Worm (Caenorhabditis elegans) whole organism, late embryonic: ENCODE measurements around the gene drd-10.

Experiments used
- C38D4.7 ChIP-seq: fragments of 200-800 bp; sonication (Bioruptor generic); optimal IDR thresholded peaks from 2 replicates; lab custom pipeline; 2018; ENCODE audit warnings: mild to moderate bottlenecking, missing genetic modification characterization, moderate library complexity, missing compliant biosample characterization
- F13H6.1 ChIP-seq: sonication (generic microtip); optimal IDR thresholded peaks from 2 replicates; lab custom pipeline; 2016; ENCODE audit warnings: missing genetic modification characterization, missing compliant biosample characterization
- Y22D7AL.16 ChIP-seq: sonication (generic microtip); optimal IDR thresholded peaks from 2 replicates; lab custom pipeline; 2016; ENCODE audit warnings: missing genetic modification characterization, missing compliant biosample characterization
- ahr-1 ChIP-seq: sonication (generic microtip); optimal IDR thresholded peaks from 2 replicates; lab custom pipeline; 2016; ENCODE audit warnings: missing genetic modification characterization, missing compliant biosample characterization
- ama-1 ChIP-seq: fragments of 150-350 bp; optimal IDR thresholded peaks from 2 replicates; lab custom pipeline; 2014
- ceh-2 ChIP-seq: sonication (generic microtip); optimal IDR thresholded peaks from 2 replicates; lab custom pipeline; 2016; ENCODE audit warnings: missing genotype, missing genetic modification characterization, missing compliant biosample characterization
- ceh-22 ChIP-seq: sonication (generic microtip); optimal IDR thresholded peaks from 2 replicates; lab custom pipeline; 2017; ENCODE audit warnings: missing biosample characterization, missing genetic modification characterization
- ceh-30 ChIP-seq: fragments of 150-350 bp; optimal IDR thresholded peaks from 2 replicates; lab custom pipeline; 2014; ENCODE audit warnings: missing biosample characterization, missing genetic modification characterization
- ceh-31 ChIP-seq: sonication (generic microtip); optimal IDR thresholded peaks from 2 replicates; lab custom pipeline; 2016; ENCODE audit warnings: missing genetic modification characterization, missing compliant biosample characterization
- ceh-48 ChIP-seq: sonication (generic microtip); optimal IDR thresholded peaks from 2 replicates; lab custom pipeline; 2016; ENCODE audit warnings: missing genetic modification characterization, inconsistent platforms, missing compliant biosample characterization
- ceh-9 ChIP-seq: sonication (generic microtip); optimal IDR thresholded peaks from 2 replicates; lab custom pipeline; 2016; ENCODE audit warnings: mild to moderate bottlenecking, missing genetic modification characterization, inconsistent platforms, missing compliant biosample characterization
- dmd-4 ChIP-seq: sonication (generic microtip); optimal IDR thresholded peaks from 2 replicates; lab custom pipeline; 2016; ENCODE audit warnings: borderline replicate concordance, missing genetic modification characterization, missing compliant biosample characterization
- dve-1 ChIP-seq: sonication (generic microtip); optimal IDR thresholded peaks from 2 replicates; lab custom pipeline; 2017; ENCODE audit warnings: antibody characterized with exemption, mild to moderate bottlenecking, missing genetic modification characterization, missing compliant biosample characterization
- elt-2 ChIP-seq: sonication (generic microtip); optimal IDR thresholded peaks from 2 replicates; lab custom pipeline; 2016; ENCODE audit warnings: missing genetic modification reagents, missing genetic modification characterization, missing compliant biosample characterization
- elt-4 ChIP-seq: sonication (generic microtip); optimal IDR thresholded peaks from 2 replicates; lab custom pipeline; 2016; ENCODE audit warnings: missing genetic modification characterization, missing compliant biosample characterization
- fax-1 ChIP-seq: sonication (generic microtip); optimal IDR thresholded peaks from 2 replicates; lab custom pipeline; 2016; ENCODE audit warnings: missing genotype, missing genetic modification characterization, missing compliant biosample characterization
- fkh-10 ChIP-seq: fragments of 150-350 bp; optimal IDR thresholded peaks from 2 replicates; lab custom pipeline; 2014; ENCODE audit warnings: missing biosample characterization, missing genetic modification reagents, missing genetic modification characterization
- fkh-6 ChIP-seq: sonication (generic microtip); optimal IDR thresholded peaks from 2 replicates; lab custom pipeline; 2016; ENCODE audit warnings: missing genetic modification characterization, missing compliant biosample characterization
- hlh-13 ChIP-seq: fragments of 200-800 bp; sonication (Bioruptor generic); optimal IDR thresholded peaks from 2 replicates; lab custom pipeline; 2018; ENCODE audit warnings: mild to moderate bottlenecking, missing genetic modification characterization, missing compliant biosample characterization
- hlh-8 ChIP-seq: sonication (generic microtip); optimal IDR thresholded peaks from 2 replicates; lab custom pipeline; 2016; ENCODE audit warnings: missing genotype, missing genetic modification characterization, missing compliant biosample characterization
- lim-6 ChIP-seq: sonication (generic microtip); optimal IDR thresholded peaks from 2 replicates; lab custom pipeline; 2016; ENCODE audit warnings: missing genetic modification characterization, missing compliant biosample characterization
- lin-11 ChIP-seq: fragments of 200-800 bp; sonication (Bioruptor generic); optimal IDR thresholded peaks from 2 replicates; lab custom pipeline; 2018; ENCODE audit warnings: mild to moderate bottlenecking, missing genetic modification characterization, missing compliant biosample characterization
- madf-2 ChIP-seq: sonication (generic microtip); optimal IDR thresholded peaks from 2 replicates; lab custom pipeline; 2017; ENCODE audit warnings: missing genetic modification characterization, missing compliant biosample characterization
- mec-3 ChIP-seq: sonication (generic microtip); optimal IDR thresholded peaks from 2 replicates; lab custom pipeline; 2016; ENCODE audit warnings: borderline replicate concordance, missing genetic modification characterization, missing compliant biosample characterization
- nfya-1 ChIP-seq: sonication (generic microtip); optimal IDR thresholded peaks from 2 replicates; lab custom pipeline; 2017; ENCODE audit warnings: missing genetic modification characterization, mild to moderate bottlenecking, missing compliant biosample characterization, antibody characterized with exemption, moderate library complexity
- npax-4 ChIP-seq: sonication (generic microtip); optimal IDR thresholded peaks from 2 replicates; lab custom pipeline; 2016; ENCODE audit warnings: missing genetic modification characterization, missing compliant biosample characterization
- odd-2 ChIP-seq: sonication (generic microtip); optimal IDR thresholded peaks from 2 replicates; lab custom pipeline; 2017; ENCODE audit warnings: antibody characterized with exemption, mild to moderate bottlenecking, missing genetic modification characterization, missing compliant biosample characterization
- pat-9 ChIP-seq: fragments of 200-800 bp; sonication (Bioruptor generic); optimal IDR thresholded peaks from 2 replicates; lab custom pipeline; 2018; ENCODE audit warnings: mild to moderate bottlenecking, missing genetic modification characterization, moderate library complexity, missing compliant biosample characterization
- pax-1 ChIP-seq: fragments of 150-350 bp; optimal IDR thresholded peaks from 2 replicates; lab custom pipeline; 2014; ENCODE audit warnings: missing biosample characterization, missing genetic modification characterization
- pha-2 ChIP-seq: sonication (generic microtip); optimal IDR thresholded peaks from 2 replicates; lab custom pipeline; 2017; ENCODE audit warnings: mild to moderate bottlenecking, missing genetic modification characterization, missing compliant biosample characterization
- pqm-1 ChIP-seq: sonication (generic microtip); optimal IDR thresholded peaks from 2 replicates; lab custom pipeline; 2016; ENCODE audit warnings: missing genetic modification characterization, missing compliant biosample characterization
- pros-1 ChIP-seq: fragments of 150-350 bp; optimal IDR thresholded peaks from 2 replicates; lab custom pipeline; 2014; ENCODE audit warnings: missing biosample characterization, missing genetic modification reagents, missing genetic modification characterization
- ref-2 ChIP-seq: sonication (generic microtip); optimal IDR thresholded peaks from 2 replicates; lab custom pipeline; 2016; ENCODE audit warnings: missing genetic modification characterization, missing compliant biosample characterization
- rnt-1 ChIP-seq: sonication (generic microtip); optimal IDR thresholded peaks from 2 replicates; lab custom pipeline; 2016; ENCODE audit warnings: missing genetic modification characterization, missing compliant biosample characterization
- sox-4 ChIP-seq: sonication (generic microtip); optimal IDR thresholded peaks from 2 replicates; lab custom pipeline; 2017; ENCODE audit warnings: mild to moderate bottlenecking, missing genetic modification characterization, inconsistent platforms, missing compliant biosample characterization
- tbx-2 ChIP-seq: sonication (generic microtip); optimal IDR thresholded peaks from 2 replicates; lab custom pipeline; 2016; ENCODE audit warnings: missing genetic modification characterization, missing compliant biosample characterization
- tbx-7 ChIP-seq: sonication (generic microtip); optimal IDR thresholded peaks from 2 replicates; lab custom pipeline; 2016; ENCODE audit warnings: missing genotype, missing genetic modification characterization, missing compliant biosample characterization
- ttx-3 ChIP-seq: sonication (generic microtip); optimal IDR thresholded peaks from 2 replicates; lab custom pipeline; 2016; ENCODE audit warnings: missing genetic modification reagents, missing genetic modification characterization, missing compliant biosample characterization
- unc-55 ChIP-seq: sonication (generic microtip); optimal IDR thresholded peaks from 2 replicates; lab custom pipeline; 2017; ENCODE audit warnings: missing biosample characterization, missing genetic modification reagents, missing genetic modification characterization
- unc-86 ChIP-seq: sonication (generic microtip); optimal IDR thresholded peaks from 2 replicates; lab custom pipeline; 2016; ENCODE audit warnings: missing genetic modification characterization, missing compliant biosample characterization
- ztf-16 ChIP-seq: sonication (generic microtip); optimal IDR thresholded peaks from 2 replicates; lab custom pipeline; 2017; ENCODE audit warnings: missing genetic modification characterization, missing compliant biosample characterization

The drd-10 gene

DNA sequence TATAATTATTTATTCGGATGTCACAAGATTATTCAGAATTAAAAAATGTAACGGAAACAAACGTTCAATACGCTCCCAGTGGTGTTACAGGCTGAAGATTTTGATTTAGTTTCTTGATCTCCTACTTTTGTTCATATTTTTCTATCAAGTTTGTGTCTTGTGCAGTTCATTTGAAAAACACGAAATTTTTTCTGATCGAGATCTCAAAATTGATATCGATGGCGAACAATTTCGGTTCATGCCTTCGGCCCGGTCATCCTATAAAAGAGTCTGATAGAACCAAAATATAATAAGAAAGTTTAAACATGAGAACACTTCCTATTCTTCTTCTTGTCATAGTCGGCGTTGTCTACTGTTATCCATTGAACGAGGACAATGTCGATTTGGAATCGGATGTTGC is at the start of gene drd-10:
Gene drd-10, plus strand, starts transcription at position 301 of the 400 bp plus-strand sequence.
- TF ChIP-seq hlh-13 (GFP tag; lab: Kevin White, UChicago), result no peak
- TF ChIP-seq rnt-1 (tag; lab: Kevin White, UChicago), result no peak
- TF ChIP-seq ztf-16 (tag; lab: Kevin White, UChicago), result no peak
- no peak for TF ChIP-seq pha-2 (tag; lab: Kevin White, UChicago)
- TF ChIP-seq ceh-2 (tag; lab: Kevin White, UChicago), result no peak
- TF ChIP-seq odd-2, result no peak
- TF ChIP-seq tbx-2 (tag; lab: Kevin White, UChicago), result no peak
- no peak for TF ChIP-seq ceh-22
- TF ChIP-seq ref-2 (tag; lab: Kevin White, UChicago), result no peak

DNA sequence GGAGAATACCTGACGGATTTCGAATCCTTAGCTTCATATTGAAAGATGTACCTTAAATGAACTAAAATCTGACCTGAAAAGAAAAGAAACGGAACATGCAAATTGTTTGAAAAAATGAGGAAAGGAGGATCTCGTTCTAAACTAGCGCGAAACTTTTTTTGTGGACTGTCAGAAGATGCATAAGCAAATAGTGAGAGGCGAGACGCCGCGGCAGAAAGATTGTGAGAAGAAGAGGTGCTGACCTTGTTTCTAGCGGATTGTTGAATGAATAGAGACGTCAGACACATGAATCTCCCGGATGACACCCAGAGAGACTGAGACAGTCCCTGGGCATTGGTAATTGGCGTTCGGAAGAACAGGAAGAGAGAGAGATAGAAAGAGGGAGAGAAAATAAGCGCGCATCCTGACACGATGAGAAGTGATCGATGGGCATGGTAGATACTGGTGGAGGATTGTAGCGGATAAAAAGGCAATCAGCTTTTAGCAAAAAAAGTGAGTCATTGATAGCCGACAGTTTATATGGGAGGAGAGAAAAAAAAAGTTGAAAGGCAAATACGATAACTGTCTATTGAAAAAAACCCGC is 37.4 kb upstream of the drd-10 start, which contains the start of gene ptr-15:
Gene ptr-15, minus strand, starts transcription at position 51 of the 583 bp plus-strand sequence.
- TF ChIP-seq mec-3 (tag; lab: Kevin White, UChicago) (no peak), ceh-48 (tag; lab: Kevin White, UChicago) (no peak), ceh-2 (tag; lab: Kevin White, UChicago) (no peak), elt-4 (no peak), unc-55 (GFP tag; lab: Kevin White, UChicago) (peak; percentile 30), nfya-1 (tag; lab: Kevin White, UChicago) (peak; percentile 11), ztf-16 (tag; lab: Kevin White, UChicago) (no peak), tbx-7 (tag; lab: Kevin White, UChicago) (no peak), pros-1 (tag; lab: Kevin White, UChicago) (peak; percentile 57)

DNA sequence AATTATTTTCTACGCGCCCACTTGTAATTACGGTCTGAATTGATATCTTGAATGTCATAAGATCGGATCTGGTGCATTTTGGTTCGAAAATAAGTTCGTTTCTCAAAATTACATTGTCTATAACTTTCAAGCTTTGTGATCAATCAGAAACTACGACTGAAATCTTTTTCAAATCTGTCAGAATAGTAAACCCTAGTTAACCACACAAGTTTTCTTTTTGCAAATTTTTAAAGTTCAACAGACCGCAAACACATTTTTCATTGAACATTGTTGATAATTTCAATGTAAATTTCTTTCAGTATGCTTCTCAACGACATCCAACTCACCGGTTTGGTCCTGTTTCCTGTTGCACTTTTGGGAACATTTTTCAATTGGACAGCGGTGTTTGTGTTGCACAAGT is 35.8 kb upstream of the drd-10 start, which contains the start of gene srx-59:
Gene srx-59, plus strand, starts transcription at position 301 of the 400 bp plus-strand sequence.
- TF ChIP-seq lin-11, result no peak
- TF ChIP-seq dve-1 (tag; lab: Kevin White, UChicago), result no peak
- TF ChIP-seq ceh-22, result no peak
- no peak for TF ChIP-seq odd-2
- TF ChIP-seq ref-2 (tag; lab: Kevin White, UChicago), result no peak

DNA sequence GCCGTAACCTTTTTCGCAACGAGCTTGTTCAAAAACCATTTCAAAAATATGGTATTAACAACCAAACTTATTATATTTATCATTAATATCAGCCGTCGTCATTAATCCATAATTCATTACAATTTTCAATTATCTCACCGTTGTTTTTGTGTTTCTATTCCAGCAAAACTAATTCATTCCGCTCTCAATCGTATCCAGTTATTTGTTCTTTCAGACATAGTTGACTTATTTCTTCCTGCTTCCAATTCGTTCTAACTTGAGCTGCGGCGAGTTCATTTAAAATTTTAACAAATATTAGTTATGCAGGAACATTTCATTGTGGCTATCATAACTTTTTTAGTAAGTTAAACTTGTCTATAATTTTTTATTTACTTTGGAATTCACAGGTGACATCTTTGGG is 31.4 kb upstream of the drd-10 start, which contains the start of gene srx-16:
Gene srx-16, plus strand, starts transcription at position 301 of the 400 bp plus-strand sequence.
- no peak for TF ChIP-seq elt-2 (tag; lab: Kevin White, UChicago)
- no peak for TF ChIP-seq lim-6
- no peak for TF ChIP-seq dmd-4 (tag; lab: Kevin White, UChicago)
- no peak for TF ChIP-seq mec-3 (tag; lab: Kevin White, UChicago)
- no peak for TF ChIP-seq ttx-3 (tag; lab: Kevin White, UChicago)
- no peak for TF ChIP-seq fax-1
- no peak for TF ChIP-seq ama-1 (lab: Kevin White, UChicago)
- no peak for TF ChIP-seq ceh-31 (tag; lab: Kevin White, UChicago)
- TF ChIP-seq unc-86 (tag; lab: Kevin White, UChicago), result no peak
- TF ChIP-seq hlh-8, result no peak
- no peak for TF ChIP-seq fkh-6 (tag; lab: Kevin White, UChicago)
- no peak for TF ChIP-seq ceh-48 (tag; lab: Kevin White, UChicago)
- TF ChIP-seq C38D4.7 (GFP tag; lab: Kevin White, UChicago), result no peak
- no peak for TF ChIP-seq ceh-2 (tag; lab: Kevin White, UChicago)
- no peak for TF ChIP-seq madf-2 (tag; lab: Kevin White, UChicago)
- no peak for TF ChIP-seq rnt-1 (tag; lab: Kevin White, UChicago)
- no peak for TF ChIP-seq pros-1 (tag; lab: Kevin White, UChicago)
- TF ChIP-seq pqm-1, result no peak
- TF ChIP-seq pha-2 (tag; lab: Kevin White, UChicago), result no peak
- no peak for TF ChIP-seq fkh-10 (GFP tag; lab: Kevin White, UChicago)

DNA sequence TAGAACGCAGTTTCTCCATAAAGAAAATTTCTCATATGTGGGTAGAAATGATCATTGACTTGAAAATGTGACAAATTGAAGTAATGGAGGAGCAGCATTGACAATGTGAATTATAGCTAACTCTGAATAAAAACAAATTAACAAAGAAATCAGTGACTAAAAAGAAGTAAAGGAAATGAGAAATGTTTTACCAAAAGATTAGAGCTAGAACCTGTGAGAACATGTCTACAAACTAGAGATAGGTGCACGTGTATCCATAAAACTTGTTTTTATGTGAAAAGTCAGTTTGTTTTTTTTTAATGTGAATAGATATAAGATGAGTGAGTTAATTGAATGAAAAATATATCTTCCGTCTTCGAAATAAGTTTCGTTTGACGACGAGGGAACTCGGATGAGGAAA is 28.4 kb upstream of the drd-10 start, which contains the start of gene sre-12:
Gene sre-12, minus strand, starts transcription at position 101 of the 400 bp plus-strand sequence.
- TF ChIP-seq madf-2 (tag; lab: Kevin White, UChicago), result no peak
- TF ChIP-seq ceh-9 (tag; lab: Kevin White, UChicago), result no peak
- TF ChIP-seq sox-4 (tag; lab: Kevin White, UChicago), result no peak
- TF ChIP-seq Y22D7AL.16 (tag; lab: Kevin White, UChicago), result no peak
- no peak for TF ChIP-seq npax-4 (tag; lab: Kevin White, UChicago)
- TF ChIP-seq F13H6.1 (tag; lab: Kevin White, UChicago), result no peak
- TF ChIP-seq pat-9 (tag; lab: Kevin White, UChicago), result no peak
- no peak for TF ChIP-seq pax-1 (tag; lab: Kevin White, UChicago)
- no peak for TF ChIP-seq odd-2
- no peak for TF ChIP-seq ceh-30
- TF ChIP-seq ahr-1 (tag; lab: Kevin White, UChicago), result no peak
- TF ChIP-seq, all 69 proteins: peak for 0
